Worm (Caenorhabditis elegans) whole organism, mixed stage, embryonic: Measurements from ENCODE around the gene ZK792.5.

Experiments used
- M03D4.4 ChIP-seq: sonication (generic microtip); optimal IDR thresholded peaks from 2 replicates; lab custom pipeline; 2017; ENCODE audit warnings: mild to moderate bottlenecking, missing genetic modification characterization, missing compliant biosample characterization
- bed-3 ChIP-seq: fragments of 200-800 bp; sonication (Bioruptor generic); optimal IDR thresholded peaks from 3 replicates; lab custom pipeline; 2018; ENCODE audit warnings: mild to moderate bottlenecking, missing genetic modification characterization, moderate library complexity, missing compliant biosample characterization
- blmp-1 ChIP-seq: fragments of 150-350 bp; optimal IDR thresholded peaks from 2 replicates; lab custom pipeline; 2014; ENCODE audit warnings: missing biosample characterization, missing genetic modification characterization
- ceh-39 ChIP-seq: fragments of 150-350 bp; optimal IDR thresholded peaks from 2 replicates; lab custom pipeline; 2014; ENCODE audit warnings: missing biosample characterization, missing genetic modification characterization
- ceh-43 ChIP-seq: fragments of 200-800 bp; sonication (Bioruptor generic); optimal IDR thresholded peaks from 2 replicates; lab custom pipeline; 2018; ENCODE audit warnings: mild to moderate bottlenecking, missing genetic modification characterization, moderate library complexity, missing compliant biosample characterization
- ceh-83 ChIP-seq: fragments of 200-800 bp; sonication (Bioruptor generic); optimal IDR thresholded peaks from 2 replicates; lab custom pipeline; 2018; ENCODE audit warnings: mild to moderate bottlenecking, missing genetic modification characterization, missing compliant biosample characterization
- ces-1 ChIP-seq: fragments of 150-350 bp; optimal IDR thresholded peaks from 2 replicates; lab custom pipeline; 2014; ENCODE audit warnings: missing biosample characterization, missing genetic modification reagents, missing genetic modification characterization
- cnd-1 ChIP-seq: fragments of 200-800 bp; sonication (Bioruptor generic); optimal IDR thresholded peaks from 2 replicates; lab custom pipeline; 2018; ENCODE audit warnings: mild to moderate bottlenecking, missing genetic modification characterization, missing compliant biosample characterization
- drap-1 ChIP-seq: fragments of 200-800 bp; sonication (Bioruptor generic); optimal IDR thresholded peaks from 3 replicates; lab custom pipeline; 2018; ENCODE audit warnings: mild to moderate bottlenecking, missing genetic modification characterization, missing compliant biosample characterization
- elt-1 ChIP-seq: sonication (generic microtip); optimal IDR thresholded peaks from 2 replicates; lab custom pipeline; 2017; ENCODE audit warnings: missing genetic modification characterization, mild to moderate bottlenecking, missing compliant biosample characterization, antibody characterized with exemption, moderate library complexity, borderline replicate concordance; ENCODE audit not compliant: insufficient read depth
- elt-3 ChIP-seq: fragments of 150-350 bp; optimal IDR thresholded peaks from 2 replicates; lab custom pipeline; 2014; ENCODE audit warnings: missing biosample characterization, missing genetic modification characterization
- flh-1 ChIP-seq: fragments of 200-800 bp; sonication (Bioruptor generic); optimal IDR thresholded peaks from 2 replicates; lab custom pipeline; 2018; ENCODE audit warnings: mild to moderate bottlenecking, missing genetic modification characterization, moderate library complexity, missing compliant biosample characterization
- ham-2 ChIP-seq: fragments of 200-800 bp; sonication (Bioruptor generic); optimal IDR thresholded peaks from 2 replicates; lab custom pipeline; 2018; ENCODE audit warnings: mild to moderate bottlenecking, missing genetic modification characterization, missing compliant biosample characterization
- hlh-1 ChIP-seq: fragments of 150-350 bp; optimal IDR thresholded peaks from 2 replicates; lab custom pipeline; 2014; ENCODE audit warnings: missing biosample characterization, missing genetic modification reagents, missing genetic modification characterization
- lin-13 ChIP-seq: fragments of 150-350 bp; optimal IDR thresholded peaks from 2 replicates; lab custom pipeline; 2014; ENCODE audit warnings: missing biosample characterization, missing genetic modification characterization
- lin-32 ChIP-seq: fragments of 200-800 bp; sonication (Bioruptor generic); optimal IDR thresholded peaks from 2 replicates; lab custom pipeline; 2018; ENCODE audit warnings: mild to moderate bottlenecking, missing genetic modification characterization, missing compliant biosample characterization
- lsy-2 ChIP-seq: fragments of 150-350 bp; optimal IDR thresholded peaks from 2 replicates; lab custom pipeline; 2014; ENCODE audit warnings: missing biosample characterization, missing genetic modification characterization
- mab-5 ChIP-seq: fragments of 150-350 bp; optimal IDR thresholded peaks from 2 replicates; lab custom pipeline; 2014; ENCODE audit warnings: missing biosample characterization, missing genetic modification characterization
- mep-1 ChIP-seq: fragments of 150-350 bp; optimal IDR thresholded peaks from 2 replicates; lab custom pipeline; 2017; ENCODE audit warnings: missing biosample characterization, missing genetic modification reagents, missing genetic modification characterization, inconsistent platforms
- mls-2 ChIP-seq: sonication (generic microtip); optimal IDR thresholded peaks from 2 replicates; lab custom pipeline; 2016; ENCODE audit warnings: mild to moderate bottlenecking, missing genetic modification characterization, moderate library complexity, missing compliant biosample characterization
- nhr-12 ChIP-seq: fragments of 150-350 bp; optimal IDR thresholded peaks from 2 replicates; lab custom pipeline; 2014; ENCODE audit warnings: missing biosample characterization, missing genetic modification characterization
- nhr-2 ChIP-seq: fragments of 150-350 bp; optimal IDR thresholded peaks from 2 replicates; lab custom pipeline; 2014; ENCODE audit warnings: missing biosample characterization, missing genetic modification characterization
- nhr-237 ChIP-seq: fragments of 150-350 bp; optimal IDR thresholded peaks from 2 replicates; lab custom pipeline; 2014; ENCODE audit warnings: missing biosample characterization, missing genetic modification characterization
- nhr-28 ChIP-seq: fragments of 150-350 bp; optimal IDR thresholded peaks from 2 replicates; lab custom pipeline; 2014; ENCODE audit warnings: missing biosample characterization, missing genetic modification characterization
- nhr-76 ChIP-seq: sonication (generic microtip); optimal IDR thresholded peaks from 2 replicates; lab custom pipeline; 2017; ENCODE audit warnings: missing biosample characterization, missing genetic modification characterization
- pha-4 ChIP-seq: fragments of 150-350 bp; optimal IDR thresholded peaks from 2 replicates; lab custom pipeline; 2018; ENCODE audit warnings: missing biosample characterization, missing genetic modification reagents, missing genetic modification characterization
- sem-2 ChIP-seq: fragments of 200-800 bp; sonication (Bioruptor generic); optimal IDR thresholded peaks from 2 replicates; lab custom pipeline; 2018; ENCODE audit warnings: mild to moderate bottlenecking, missing genetic modification characterization, missing compliant biosample characterization
- sptf-1 ChIP-seq: sonication (generic microtip); optimal IDR thresholded peaks from 2 replicates; lab custom pipeline; 2017; ENCODE audit warnings: mild to moderate bottlenecking, missing genetic modification characterization, moderate library complexity, missing compliant biosample characterization
- tbx-8 ChIP-seq: fragments of 200-800 bp; sonication (Bioruptor generic); optimal IDR thresholded peaks from 2 replicates; lab custom pipeline; 2018; ENCODE audit warnings: mild to moderate bottlenecking, missing genetic modification characterization, moderate library complexity, missing compliant biosample characterization
- unc-120 ChIP-seq: sonication (generic microtip); optimal IDR thresholded peaks from 2 replicates; lab custom pipeline; 2017; ENCODE audit warnings: missing genetic modification characterization, missing compliant biosample characterization; ENCODE audit not compliant: poor library complexity, severe bottlenecking
- unc-39 ChIP-seq: fragments of 150-350 bp; optimal IDR thresholded peaks from 2 replicates; lab custom pipeline; 2014; ENCODE audit warnings: missing biosample characterization, missing genetic modification characterization
- unc-62 ChIP-seq: fragments of 150-350 bp; optimal IDR thresholded peaks from 2 replicates; lab custom pipeline; 2014; ENCODE audit warnings: missing biosample characterization, missing genetic modification reagents, missing genetic modification characterization
- zip-8 ChIP-seq: fragments of 150-350 bp; optimal IDR thresholded peaks from 2 replicates; lab custom pipeline; 2014; ENCODE audit warnings: missing biosample characterization, missing genetic modification characterization
- ztf-11 ChIP-seq: fragments of 150-350 bp; optimal IDR thresholded peaks from 2 replicates; lab custom pipeline; 2014; ENCODE audit warnings: missing biosample characterization, missing genetic modification characterization

ZK792.5 gene

DNA sequence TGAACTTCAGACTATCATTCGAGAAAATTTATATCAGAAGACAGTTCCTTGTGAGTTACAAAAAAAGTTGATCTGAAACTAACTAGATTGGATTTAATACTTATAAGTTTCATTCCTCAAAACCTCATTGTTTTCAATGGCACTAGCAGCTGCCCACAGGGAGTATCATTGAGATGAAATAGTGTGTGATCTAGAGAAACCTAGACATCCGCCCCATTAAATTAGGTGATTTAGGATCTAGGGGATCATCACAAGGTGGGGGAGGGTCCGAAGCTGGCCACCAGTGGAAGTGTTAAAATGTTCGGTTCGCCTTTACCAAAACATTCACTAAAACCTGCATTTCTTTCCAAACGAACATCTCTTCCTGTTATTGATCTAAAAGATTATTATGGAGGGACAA is 28.5 kb upstream of the ZK792.5 start:
- no peak for TF ChIP-seq mls-2
- TF ChIP-seq hlh-1: peak; percentile 14

DNA sequence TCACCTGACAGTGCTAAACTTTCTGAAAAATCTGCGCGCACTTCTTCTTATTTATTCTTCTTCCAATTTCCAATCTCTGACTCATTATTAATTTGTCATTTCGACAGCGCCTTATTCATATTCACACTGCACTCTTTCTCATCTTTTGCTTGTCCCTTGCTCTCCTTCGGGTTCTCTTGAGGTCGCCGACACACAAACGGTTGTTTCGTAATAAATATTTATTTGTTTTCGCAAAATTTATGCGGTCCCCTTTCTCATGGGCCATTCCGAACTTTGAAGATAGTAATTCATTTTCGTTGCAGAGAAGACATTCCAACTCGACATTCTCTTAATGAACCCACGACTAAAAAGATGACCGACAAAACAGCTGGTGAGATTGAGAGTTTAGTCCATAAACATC is 26.8 kb upstream of the ZK792.5 start, which contains the start of gene magi-1:
TSS of gene magi-1 (plus strand) at position 301 of the 400 bp plus-strand sequence.
- no peak for TF ChIP-seq mls-2
- TF ChIP-seq ces-1: no peak
- TF ChIP-seq unc-39 (tag; lab: Kevin White, UChicago): no peak
- no peak for TF ChIP-seq sem-2 (GFP tag; lab: Kevin White, UChicago)
- no peak for TF ChIP-seq pha-4 (tag; lab: Kevin White, UChicago)
- TF ChIP-seq, all 35 proteins: peak for 0

DNA sequence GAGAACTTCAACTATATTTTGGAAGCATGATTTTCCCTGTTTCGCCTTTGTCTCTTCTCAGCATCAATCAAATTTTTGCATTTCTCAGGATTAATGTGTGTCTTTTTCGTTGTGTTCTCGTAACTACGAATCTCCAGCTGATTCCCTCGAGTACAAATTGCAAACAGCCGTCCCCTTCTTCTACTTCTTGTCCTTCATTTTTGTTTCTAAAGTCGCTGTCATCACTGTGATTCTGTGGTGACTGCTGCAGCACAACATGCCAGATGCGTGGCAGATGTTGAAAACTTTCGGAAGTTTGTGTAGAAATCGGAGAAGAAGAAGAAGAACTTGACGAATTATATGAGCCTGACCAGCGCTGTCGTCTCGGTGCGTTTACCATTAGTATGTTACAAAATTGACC is 25.4 kb upstream of the ZK792.5 start:
- TF ChIP-seq unc-39 (tag; lab: Kevin White, UChicago) (no peak), hlh-1 (peak; percentile 42)

DNA sequence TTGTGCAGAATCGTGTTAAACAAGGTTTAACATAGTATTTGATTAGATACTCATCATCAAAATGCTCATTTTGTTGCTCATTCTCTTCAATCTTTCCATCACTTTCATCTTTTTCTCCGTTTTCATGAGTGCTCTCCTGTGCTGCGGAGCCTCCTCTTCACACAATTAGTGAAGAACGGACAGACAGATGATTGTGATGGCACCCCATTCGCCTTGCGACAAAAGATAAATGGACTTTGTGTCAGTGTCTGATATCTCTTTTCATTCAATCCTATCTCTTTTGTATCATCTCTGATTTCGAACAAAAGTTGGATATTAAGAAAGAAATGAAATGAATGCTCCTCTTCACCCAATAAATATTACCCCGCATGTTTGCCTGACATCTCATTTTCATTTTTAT is 22.4 kb upstream of the ZK792.5 start:
- TF ChIP-seq ceh-83 (no peak), blmp-1 (tag; lab: Kevin White, UChicago) (no peak), tbx-8 (GFP tag; lab: Kevin White, UChicago) (no peak), unc-62 (GFP tag; lab: Kevin White, UChicago) (peak; percentile 92), mep-1 (tag; lab: Kevin White, UChicago) (no peak), ces-1 (no peak), nhr-237 (tag; lab: Kevin White, UChicago) (no peak), lin-13 (tag; lab: Kevin White, UChicago) (no peak), mls-2 (no peak), nhr-28 (no peak), unc-39 (tag; lab: Kevin White, UChicago) (no peak), flh-1 (GFP tag; lab: Kevin White, UChicago) (no peak), hlh-1 (peak; percentile 16), lsy-2 (tag; lab: Kevin White, UChicago) (no peak), cnd-1 (no peak), bed-3 (no peak), zip-8 (tag; lab: Kevin White, UChicago) (no peak), M03D4.4 (tag; lab: Kevin White, UChicago) (no peak), ceh-39 (tag; lab: Kevin White, UChicago) (no peak), sptf-1 (tag; lab: Kevin White, UChicago) (no peak), elt-3 (no peak), elt-1 (no peak), pha-4 (tag; lab: Kevin White, UChicago) (peak; percentile 31), nhr-76 (tag; lab: Kevin White, UChicago) (no peak), mab-5 (tag; lab: Kevin White, UChicago) (no peak), lin-32 (GFP tag; lab: Kevin White, UChicago) (no peak), sem-2 (GFP tag; lab: Kevin White, UChicago) (no peak), unc-120 (tag; lab: Kevin White, UChicago) (peak; percentile 75), ceh-43 (GFP tag; lab: Kevin White, UChicago) (no peak), nhr-2 (no peak), ztf-11 (tag; lab: Kevin White, UChicago) (no peak), drap-1 (GFP tag; lab: Kevin White, UChicago) (no peak), ham-2 (no peak), nhr-12 (no peak)
- TF ChIP-seq, all 35 proteins: peak for 4

DNA sequence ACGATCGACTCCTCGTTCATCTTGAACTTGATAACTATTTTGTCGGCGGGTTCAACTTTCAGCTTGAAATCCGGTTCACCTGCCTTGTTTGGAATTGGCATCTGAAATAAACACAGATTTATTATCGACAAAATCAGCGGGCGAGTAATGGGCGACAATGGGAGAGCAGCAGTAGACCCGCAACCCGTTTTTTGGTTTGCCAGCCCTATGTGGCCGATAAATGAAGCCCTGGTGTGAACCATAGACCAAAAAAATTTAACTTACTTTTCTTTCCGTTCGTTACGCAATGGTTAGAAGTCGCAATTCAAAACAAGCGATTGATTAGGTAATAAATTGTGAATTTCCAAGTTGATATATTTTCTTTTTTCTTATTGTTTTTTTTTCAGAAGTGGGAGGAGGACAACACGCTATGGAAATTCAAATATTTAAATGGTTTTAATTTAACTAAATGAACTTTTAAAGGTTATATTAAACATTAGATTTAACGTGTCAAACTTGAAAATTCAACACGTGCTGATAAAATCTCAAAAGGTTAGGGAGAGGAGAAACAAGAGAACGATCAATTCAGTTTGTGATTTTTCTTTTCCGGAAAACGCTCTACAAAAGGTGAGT is 15.9 kb upstream of the ZK792.5 start, which contains the start of the genes T22B3.3 and alg-3:
TSS of gene T22B3.3 (minus strand) at position 101 of the 612 bp plus-strand sequence.
TSS of gene alg-3 (plus strand) at position 562 of the 612 bp plus-strand sequence.
- TF ChIP-seq nhr-2: no peak
- TF ChIP-seq ceh-43 (GFP tag; lab: Kevin White, UChicago): no peak
- TF ChIP-seq blmp-1 (tag; lab: Kevin White, UChicago): no peak
- TF ChIP-seq nhr-237 (tag; lab: Kevin White, UChicago): no peak
- no peak for TF ChIP-seq elt-3
- no peak for TF ChIP-seq nhr-76 (tag; lab: Kevin White, UChicago)
- no peak for TF ChIP-seq sptf-1 (tag; lab: Kevin White, UChicago)
